Worm (Caenorhabditis elegans) whole organism, L4 larva: ENCODE measurements around the gene fut-1.

Experiments
- aha-1 ChIP-seq: fragments of 150-350 bp; peaks from one replicate; lab custom pipeline; 2014; ENCODE audit warnings: missing biosample characterization, missing genetic modification characterization
- ceh-82 ChIP-seq: sonication (generic microtip); optimal IDR thresholded peaks from 2 replicates; lab custom pipeline; 2017; ENCODE audit warnings: missing biosample characterization, missing genetic modification characterization
- ces-1 ChIP-seq: fragments of 150-350 bp; sonication (generic microtip); optimal IDR thresholded peaks from 4 replicates; lab custom pipeline; 2014; ENCODE audit warnings: missing biosample characterization, missing genetic modification reagents, missing genetic modification characterization
- fkh-10 ChIP-seq: fragments of 150-350 bp; optimal IDR thresholded peaks from 2 replicates; lab custom pipeline; 2014; ENCODE audit warnings: missing biosample characterization, missing genetic modification reagents, missing genetic modification characterization
- hlh-30 ChIP-seq: sonication (generic microtip); optimal IDR thresholded peaks from 2 replicates; lab custom pipeline; 2017; ENCODE audit warnings: antibody characterized with exemption, mild to moderate bottlenecking, missing genetic modification characterization, missing compliant biosample characterization; ENCODE audit not compliant: insufficient read depth
- lin-13 ChIP-seq: fragments of 150-350 bp; optimal IDR thresholded peaks from 2 replicates; lab custom pipeline; 2014; ENCODE audit warnings: missing biosample characterization, missing genetic modification reagents, missing genetic modification characterization
- nhr-10 ChIP-seq: fragments of 150-350 bp; optimal IDR thresholded peaks from 2 replicates; lab custom pipeline; 2014; ENCODE audit warnings: missing biosample characterization, missing genetic modification characterization
- nhr-25 ChIP-seq: sonication (generic microtip); optimal IDR thresholded peaks from 2 replicates; lab custom pipeline; 2017; ENCODE audit warnings: missing genetic modification characterization, mild to moderate bottlenecking, missing compliant biosample characterization, antibody characterized with exemption, moderate library complexity, borderline replicate concordance; ENCODE audit not compliant: insufficient read depth
- nhr-41 ChIP-seq: fragments of 200-800 bp; sonication (Bioruptor generic); IDR thresholded peaks from 2 replicates; pipeline ENCODE4 v1.3.6; 2022; ENCODE audit warnings: missing genetic modification reagents, missing genetic modification characterization, missing compliant biosample characterization
- skn-1 ChIP-seq: fragments of 150-350 bp; optimal IDR thresholded peaks from 2 replicates; lab custom pipeline; 2014; ENCODE audit warnings: missing biosample characterization, missing genetic modification characterization
- spr-3 ChIP-seq: fragments of 200-800 bp; sonication (Bioruptor generic); optimal IDR thresholded peaks from 2 replicates; lab custom pipeline; 2018; ENCODE audit warnings: mild to moderate bottlenecking, missing genetic modification characterization, missing compliant biosample characterization
- zag-1 ChIP-seq: fragments of 150-350 bp; optimal IDR thresholded peaks from 2 replicates; lab custom pipeline; 2014; ENCODE audit warnings: missing biosample characterization, missing genetic modification characterization

DNA sequence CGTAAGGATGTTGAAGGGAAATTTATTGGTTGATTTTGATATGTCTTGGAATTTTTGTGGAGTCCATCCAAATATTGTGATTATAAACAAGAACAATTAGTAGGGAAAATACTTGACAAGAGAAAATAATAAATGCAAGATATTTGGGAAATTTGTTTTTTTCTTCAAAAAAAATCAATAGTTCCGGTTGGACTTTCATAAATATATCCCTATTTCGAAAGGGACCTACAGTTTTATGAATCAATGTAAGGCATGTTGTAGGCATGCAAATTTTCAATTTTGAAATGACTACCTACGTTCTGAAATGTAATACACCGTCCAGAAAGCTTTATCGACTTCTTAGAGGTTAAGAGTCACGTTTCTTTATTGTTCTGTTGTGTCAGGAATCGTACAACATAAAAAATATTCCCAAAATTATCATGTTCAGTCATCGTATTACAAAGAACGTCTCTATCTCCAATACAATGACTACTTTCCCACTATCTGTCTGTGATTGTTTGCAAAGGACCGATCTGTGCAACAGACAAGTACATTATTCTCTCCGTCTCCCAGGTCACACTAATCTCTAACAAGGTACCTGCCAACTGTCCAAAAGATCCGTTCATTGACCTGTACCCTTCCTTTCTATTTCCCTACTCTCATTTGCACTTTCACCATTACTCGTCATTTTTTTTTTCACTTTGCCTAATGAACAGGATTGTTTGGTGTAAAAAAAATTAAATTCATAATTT is 30.6 kb upstream of the fut-1 start, which contains the start of gene F07H5.13:
- no peak for TF ChIP-seq skn-1 (tag; lab: Kevin White, UChicago)
- peak; percentile 6 for TF ChIP-seq spr-3
- TF ChIP-seq hlh-30: no peak
- TF ChIP-seq lin-13 (GFP tag; lab: Kevin White, UChicago): peak; percentile 48
- TF ChIP-seq fkh-10: no peak
- no peak for TF ChIP-seq zag-1
- TF ChIP-seq nhr-25 (tag; lab: Kevin White, UChicago): peak; percentile 43
- TF ChIP-seq nhr-10 (tag; lab: Kevin White, UChicago): no peak
- TF ChIP-seq nhr-41: no peak
- no peak for TF ChIP-seq ceh-82 (tag; lab: Kevin White, UChicago)
- TF ChIP-seq ces-1 (GFP tag; lab: Kevin White, UChicago): no peak
- no peak for TF ChIP-seq aha-1 (tag; lab: Kevin White, UChicago)
